6 worm cellular contexts compared by ENCODE assay signal in the genomic region with DNA sequence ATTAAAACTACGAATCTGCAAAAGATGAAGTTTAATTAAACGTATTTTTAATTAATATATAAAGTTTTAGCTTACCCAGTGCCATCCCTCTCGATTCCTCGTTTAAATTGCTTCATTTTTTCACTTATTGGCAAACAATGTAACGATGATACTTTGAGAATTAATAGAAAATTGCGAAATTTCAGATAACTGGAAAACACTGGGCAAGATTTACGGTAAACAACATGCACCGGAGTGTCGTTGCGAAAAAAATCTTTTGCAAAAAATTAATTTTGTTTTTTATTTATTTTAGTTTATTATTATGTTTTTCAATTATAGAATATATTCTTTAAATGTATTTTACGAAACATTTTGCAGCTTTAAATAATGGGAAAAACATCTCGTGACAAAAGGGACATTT.
TF ChIP-seq lines count a peak whose summit lies in the region.

A gene (minus strand): TSS at position 151 of the 400 bp plus-strand sequence.
A gene (plus strand): TSS at position 358 of the 400 bp plus-strand sequence.

TF ChIP-seq in whole organism, L1 larva, 84 proteins besides CTCF, POLR2A, EP300 and RAD21 (continues in another document):
- TF ChIP-seq efl-3 (GFP tag; optimal IDR thresholded peaks at IDR 0.05; lab: Kevin White, UChicago) (no peak), elt-3 (tag; optimal IDR thresholded peaks at IDR 0.05; lab: Kevin White, UChicago) (no peak), sup-37 (GFP tag; optimal IDR thresholded peaks at IDR 0.05; lab: Kevin White, UChicago) (no peak), egl-27 (tag; optimal IDR thresholded peaks at IDR 0.05; lab: Kevin White, UChicago) (no peak), efl-1 (optimal IDR thresholded peaks at IDR 0.05; lab: Kevin White, UChicago) (peak; percentile 19 to 33), efl-1 (GFP tag; optimal IDR thresholded peaks at IDR 0.05 in 1 of 2; lab: Kevin White, UChicago) (peak in 1 of 2 experiments; percentile 25), pag-3 (tag; optimal IDR thresholded peaks at IDR 0.05; lab: Kevin White, UChicago; ENCODE audit: borderline replicate concordance, insufficient read depth) (no peak), ztf-4 (tag; optimal IDR thresholded peaks at IDR 0.05; lab: Kevin White, UChicago) (no peak), lin-14 (GFP tag; optimal IDR thresholded peaks at IDR 0.05; lab: Kevin White, UChicago) (peak; percentile 36), nhr-12 (tag; optimal IDR thresholded peaks at IDR 0.05; lab: Kevin White, UChicago) (no peak), ceh-82 (tag; optimal IDR thresholded peaks at IDR 0.05; lab: Kevin White, UChicago) (peak in 2 of 3 experiments; percentile 11 to 38), fkh-8 (tag; optimal IDR thresholded peaks at IDR 0.05; lab: Kevin White, UChicago) (peak; percentile 36), nhr-90 (tag; optimal IDR thresholded peaks at IDR 0.05; lab: Kevin White, UChicago; ENCODE audit: poor library complexity) (no peak), nhr-85 (tag; lab: Kevin White, UChicago) (no peak)

TF ChIP-seq in whole organism, L2 larva, 48 proteins besides CTCF, POLR2A, EP300 and RAD21 (continues in another document):
- TF ChIP-seq zag-1 (tag; optimal IDR thresholded peaks at IDR 0.05; lab: Kevin White, UChicago) (no peak), nhr-77 (tag; optimal IDR thresholded peaks at IDR 0.05; lab: Kevin White, UChicago) (no peak), mdl-1 (tag; optimal IDR thresholded peaks at IDR 0.05; lab: Kevin White, UChicago) (no peak), lsy-2 (tag; optimal IDR thresholded peaks at IDR 0.05; lab: Kevin White, UChicago) (peak in 1 of 2 experiments; percentile 61), ZK546.5 (tag; optimal IDR thresholded peaks at IDR 0.05; lab: Kevin White, UChicago) (no peak), nhr-10 (tag; optimal IDR thresholded peaks at IDR 0.05; lab: Kevin White, UChicago) (no peak), lin-13 (GFP tag; optimal IDR thresholded peaks at IDR 0.05; lab: Kevin White, UChicago) (no peak), aly-2 (tag; optimal IDR thresholded peaks at IDR 0.05; lab: Kevin White, UChicago) (no peak), nhr-21 (tag; optimal IDR thresholded peaks at IDR 0.05; lab: Kevin White, UChicago) (no peak), lin-11 (tag; optimal IDR thresholded peaks at IDR 0.05; lab: Kevin White, UChicago) (no peak), ztf-4 (tag; optimal IDR thresholded peaks at IDR 0.05; lab: Kevin White, UChicago) (no peak), C34F6.9 (tag; optimal IDR thresholded peaks at IDR 0.05; lab: Kevin White, UChicago) (peak; percentile 61), sem-4 (tag; optimal IDR thresholded peaks at IDR 0.05; lab: Kevin White, UChicago) (no peak), egl-27 (tag; optimal IDR thresholded peaks at IDR 0.05; lab: Kevin White, UChicago) (no peak), dmd-4 (tag; optimal IDR thresholded peaks at IDR 0.05; lab: Kevin White, UChicago) (no peak)

TF ChIP-seq in whole organism, L3 larva, 47 proteins besides CTCF, POLR2A, EP300 and RAD21:
- TF ChIP-seq ceh-28 (tag; optimal IDR thresholded peaks at IDR 0.05; lab: Kevin White, UChicago) = no peak
- no peak for TF ChIP-seq aly-2 (tag; optimal IDR thresholded peaks at IDR 0.05; lab: Kevin White, UChicago)
- TF ChIP-seq lin-39 (tag; optimal IDR thresholded peaks at IDR 0.05; lab: Kevin White, UChicago) = no peak
- TF ChIP-seq nhr-23 (tag; optimal IDR thresholded peaks at IDR 0.05; lab: Kevin White, UChicago) = no peak
- peak; percentile 43 for TF ChIP-seq nfya-1 (tag; optimal IDR thresholded peaks at IDR 0.05; lab: Kevin White, UChicago; ENCODE audit: insufficient read depth)
- TF ChIP-seq R02D3.7 (tag; optimal IDR thresholded peaks at IDR 0.05; lab: Kevin White, UChicago) = peak; percentile 88
- TF ChIP-seq elt-3 (tag; optimal IDR thresholded peaks at IDR 0.05; lab: Kevin White, UChicago) = no peak
- no peak for TF ChIP-seq ztf-4 (tag; optimal IDR thresholded peaks at IDR 0.05; lab: Kevin White, UChicago)
- peak; percentile 48 for TF ChIP-seq lin-15B (tag; optimal IDR thresholded peaks at IDR 0.05; lab: Kevin White, UChicago)
- peak; percentile 64 for TF ChIP-seq pha-4 (tag; optimal IDR thresholded peaks at IDR 0.05; lab: Kevin White, UChicago)
- no peak for TF ChIP-seq ceh-9 (tag; optimal IDR thresholded peaks at IDR 0.05; lab: Kevin White, UChicago)

TF ChIP-seq in whole organism, L4 larva, 104 proteins besides CTCF, POLR2A, EP300 and RAD21:
- peak in 1 of 2 experiments; percentile 65 for TF ChIP-seq lsy-2 (tag; optimal IDR thresholded peaks at IDR 0.05; lab: Kevin White, UChicago)
- peak; percentile 61 for TF ChIP-seq Y48G9A.11 (GFP tag; IDR thresholded peaks at IDR 0.05; lab: Robert Waterston, UW)
- TF ChIP-seq zip-11 (GFP tag; IDR thresholded peaks at IDR 0.05; lab: Robert Waterston, UW) = no peak
- peak; percentile 69 for TF ChIP-seq R02D3.7 (tag; optimal IDR thresholded peaks at IDR 0.05; lab: Kevin White, UChicago)
- TF ChIP-seq mes-2 (tag; optimal IDR thresholded peaks at IDR 0.05; lab: Kevin White, UChicago; ENCODE audit: poor library complexity, severe bottlenecking) = peak; percentile 33
- TF ChIP-seq daf-16 (GFP tag; optimal IDR thresholded peaks at IDR 0.05; lab: Kevin White, UChicago) = no peak
- peak; percentile 21 for TF ChIP-seq daf-16 (tag; optimal IDR thresholded peaks at IDR 0.05; lab: Kevin White, UChicago)
- no peak for TF ChIP-seq Y75B8A.6 (GFP tag; IDR thresholded peaks at IDR 0.05; lab: Robert Waterston, UW)
- peak; percentile 11 for TF ChIP-seq nhr-77 (tag; optimal IDR thresholded peaks at IDR 0.05; lab: Kevin White, UChicago)
- TF ChIP-seq nhr-11 (tag; optimal IDR thresholded peaks at IDR 0.05; lab: Kevin White, UChicago) = no peak
- TF ChIP-seq nhr-28 (tag; optimal IDR thresholded peaks at IDR 0.05; lab: Kevin White, UChicago) = no peak
- peak; percentile 2 for TF ChIP-seq zip-2 (tag; optimal IDR thresholded peaks at IDR 0.05; lab: Kevin White, UChicago)
- TF ChIP-seq T20F7.1 (GFP tag; optimal IDR thresholded peaks at IDR 0.05; lab: Kevin White, UChicago) = peak; percentile 95

TF ChIP-seq in whole organism, mixed stage, embryonic, 35 proteins besides CTCF, POLR2A, EP300 and RAD21:
- TF ChIP-seq ces-1 (GFP tag; optimal IDR thresholded peaks at IDR 0.05; lab: Kevin White, UChicago) = peak; percentile 14
- TF ChIP-seq drap-1 (GFP tag; optimal IDR thresholded peaks at IDR 0.05; lab: Kevin White, UChicago) = no peak
TF ChIP-seq in whole organism, mixed stage, embryonic: peak in this region for 1.

TF ChIP-seq in whole organism, young adult, 124 proteins besides CTCF, POLR2A, EP300 and RAD21:
- no peak for TF ChIP-seq F57A8.1 (GFP tag; optimal IDR thresholded peaks at IDR 0.05; lab: Kevin White, UChicago)
- peak; percentile 89 for TF ChIP-seq attf-3 (GFP tag; conservative IDR thresholded peaks at IDR 0.05; lab: Robert Waterston, UW)
- peak; percentile 70; the same call in 1 of the 2 replicates for TF ChIP-seq cebp-1 (GFP tag; IDR thresholded peaks at IDR 0.05; lab: Robert Waterston, UW)
- TF ChIP-seq cebp-1 (tag; optimal IDR thresholded peaks at IDR 0.05; lab: Kevin White, UChicago) = peak; percentile 95
